Worm (Caenorhabditis elegans) whole organism, young adult: ENCODE measurements around the gene algn-8.

Experiments
- B0019.2 ChIP-seq: fragments of 200-800 bp; sonication (Bioruptor generic); conservative IDR thresholded peaks from 2 replicates; pipeline ENCODE4 v1.3.6; 2022; ENCODE audit warnings: missing genetic modification reagents, missing genetic modification characterization, missing compliant biosample characterization
- C06A6.2 ChIP-seq: fragments of 200-800 bp; sonication (Bioruptor generic); conservative IDR thresholded peaks from 2 replicates; pipeline ENCODE4 v1.3.6; 2022; ENCODE audit warnings: missing genetic modification characterization, missing compliant biosample characterization
- F37B4.10 ChIP-seq: fragments of 200-800 bp; sonication (Bioruptor generic); IDR thresholded peaks from 2 replicates; pipeline ENCODE4 v1.3.6; 2022; ENCODE audit warnings: missing genetic modification characterization, missing compliant biosample characterization
- F49E8.2 ChIP-seq: sonication (generic microtip); optimal IDR thresholded peaks from 3 replicates; lab custom pipeline; 2017; ENCODE audit warnings: missing genetic modification characterization, mild to moderate bottlenecking, missing compliant biosample characterization, antibody characterized with exemption, moderate library complexity; ENCODE audit not compliant: insufficient read depth
- F57A8.1 ChIP-seq: fragments of 200-800 bp; sonication (Bioruptor generic); optimal IDR thresholded peaks from 2 replicates; lab custom pipeline; 2018; ENCODE audit warnings: mild to moderate bottlenecking, missing genetic modification characterization, moderate library complexity, missing compliant biosample characterization
- T07F8.4 ChIP-seq: sonication (generic microtip); optimal IDR thresholded peaks from 2 replicates; lab custom pipeline; 2016; ENCODE audit warnings: mild to moderate bottlenecking, missing genetic modification characterization, moderate library complexity, missing compliant biosample characterization
- atf-7 ChIP-seq: sonication (generic microtip); optimal IDR thresholded peaks from 2 replicates; lab custom pipeline; 2017; ENCODE audit warnings: mild to moderate bottlenecking, missing genetic modification characterization, missing compliant biosample characterization
- attf-3 ChIP-seq: fragments of 200-800 bp; sonication (Bioruptor generic); conservative IDR thresholded peaks from 2 replicates; pipeline ENCODE4 v1.3.6; 2022; ENCODE audit warnings: missing genetic modification reagents, missing genetic modification characterization, missing compliant biosample characterization
- attf-5 ChIP-seq: fragments of 200-800 bp; sonication (Bioruptor generic); optimal IDR thresholded peaks from 2 replicates; lab custom pipeline; 2018; ENCODE audit warnings: mild to moderate bottlenecking, missing genetic modification characterization, missing compliant biosample characterization
- bed-2 ChIP-seq: fragments of 200-800 bp; sonication (Bioruptor generic); IDR thresholded peaks from 2 replicates; pipeline ENCODE4 v1.3.6; 2022; ENCODE audit warnings: missing genetic modification reagents, missing genetic modification characterization, missing compliant biosample characterization
- ceh-100 ChIP-seq: fragments of 200-800 bp; sonication (Bioruptor generic); IDR thresholded peaks from 2 replicates; pipeline ENCODE4 v1.3.6; 2022; ENCODE audit warnings: missing genetic modification reagents, missing genetic modification characterization, missing compliant biosample characterization
- ceh-40 ChIP-seq: fragments of 200-800 bp; sonication (Bioruptor generic); IDR thresholded peaks from 2 replicates; pipeline ENCODE4 v1.3.6; 2022; ENCODE audit warnings: missing genetic modification characterization, missing compliant biosample characterization
- ceh-58 ChIP-seq: fragments of 200-800 bp; sonication (Bioruptor generic); IDR thresholded peaks from 2 replicates; pipeline ENCODE4 v1.3.6; 2022; ENCODE audit warnings: missing genetic modification characterization, missing compliant biosample characterization
- ceh-91 ChIP-seq: fragments of 200-800 bp; sonication (Bioruptor generic); IDR thresholded peaks from 2 replicates; pipeline ENCODE4 v1.3.6; 2022; ENCODE audit warnings: missing genetic modification reagents, missing genetic modification characterization, missing compliant biosample characterization
- dox-1 ChIP-seq: fragments of 200-800 bp; sonication (Bioruptor generic); IDR thresholded peaks from 2 replicates; pipeline ENCODE4 v1.3.6; 2022; ENCODE audit warnings: missing genetic modification reagents, missing genetic modification characterization, missing compliant biosample characterization
- dpff-1 ChIP-seq: sonication (generic microtip); optimal IDR thresholded peaks from 2 replicates; lab custom pipeline; 2017; ENCODE audit warnings: mild to moderate bottlenecking, missing genetic modification characterization, missing compliant biosample characterization
- gei-17 ChIP-seq: fragments of 200-800 bp; sonication (Bioruptor generic); optimal IDR thresholded peaks from 2 replicates; lab custom pipeline; 2018; ENCODE audit warnings: mild to moderate bottlenecking, missing genetic modification characterization, missing compliant biosample characterization
- hmg-1.2 ChIP-seq: fragments of 200-800 bp; sonication (Bioruptor generic); IDR thresholded peaks from 2 replicates; pipeline ENCODE4 v1.3.6; 2022; ENCODE audit warnings: missing genetic modification reagents, missing genetic modification characterization, missing compliant biosample characterization
- hmg-20 ChIP-seq: fragments of 200-800 bp; sonication (Bioruptor generic); IDR thresholded peaks from 2 replicates; pipeline ENCODE4 v1.3.6; 2022; ENCODE audit warnings: missing genetic modification reagents, missing genetic modification characterization, missing compliant biosample characterization
- hrde-1 ChIP-seq: sonication (generic microtip); optimal IDR thresholded peaks from 2 replicates; lab custom pipeline; 2016; ENCODE audit warnings: missing genetic modification characterization, mild to moderate bottlenecking, missing compliant biosample characterization, moderate library complexity, missing genotype, missing genetic modification reagents, borderline replicate concordance
- lin-35 ChIP-seq, 3 experiments: fragments of 150-350 bp in 2 of 3; sonication (generic microtip) in 1 of 3; optimal IDR thresholded peaks; 2 replicates each; lab custom pipeline; 2014 to 2018; ENCODE audit warnings: missing biosample characterization in 3 of 3, missing genetic modification characterization in 3 of 3, missing genetic modification reagents in 3 of 3
- lin-40 ChIP-seq: sonication (generic microtip); optimal IDR thresholded peaks from 2 replicates; lab custom pipeline; 2016; ENCODE audit warnings: missing genetic modification characterization, mild to moderate bottlenecking, missing compliant biosample characterization, missing genotype, missing genetic modification reagents
- lin-54 ChIP-seq: fragments of 200-800 bp; sonication (Bioruptor generic); optimal IDR thresholded peaks from 2 replicates; lab custom pipeline; 2018; ENCODE audit warnings: mild to moderate bottlenecking, missing genetic modification characterization, missing compliant biosample characterization
- madf-6 ChIP-seq: fragments of 200-800 bp; sonication (Bioruptor generic); IDR thresholded peaks from 2 replicates; pipeline ENCODE4 v1.3.6; 2022; ENCODE audit warnings: missing genetic modification reagents, missing genetic modification characterization, missing compliant biosample characterization
- madf-8 ChIP-seq: fragments of 200-800 bp; sonication (Bioruptor generic); conservative IDR thresholded peaks from 2 replicates; pipeline ENCODE4 v1.3.6; 2022; ENCODE audit warnings: missing genetic modification reagents, missing genetic modification characterization, missing compliant biosample characterization
- mel-28 ChIP-seq: sonication (generic microtip); optimal IDR thresholded peaks from 2 replicates; lab custom pipeline; 2016; ENCODE audit warnings: borderline replicate concordance, mild to moderate bottlenecking, missing genetic modification characterization, missing compliant biosample characterization
- nfya-2 ChIP-seq: fragments of 200-800 bp; sonication (Bioruptor generic); IDR thresholded peaks from 2 replicates; pipeline ENCODE4 v1.3.6; 2022; ENCODE audit warnings: missing genetic modification reagents, missing genetic modification characterization, missing compliant biosample characterization
- nfyb-1 ChIP-seq: fragments of 200-800 bp; sonication (Bioruptor generic); IDR thresholded peaks from 2 replicates; pipeline ENCODE4 v1.3.6; 2022; ENCODE audit warnings: missing genetic modification reagents, missing genetic modification characterization, missing compliant biosample characterization
- nhr-120 ChIP-seq: fragments of 200-800 bp; sonication (Bioruptor generic); IDR thresholded peaks from 2 replicates; pipeline ENCODE4 v1.3.6; 2022; ENCODE audit warnings: missing genetic modification characterization, missing compliant biosample characterization
- nhr-90 ChIP-seq: sonication (generic microtip); optimal IDR thresholded peaks from 2 replicates; lab custom pipeline; 2016; ENCODE audit warnings: missing genotype, mild to moderate bottlenecking, missing genetic modification characterization, missing compliant biosample characterization
- pbrm-1 ChIP-seq: fragments of 200-800 bp; sonication (Bioruptor generic); IDR thresholded peaks from 2 replicates; pipeline ENCODE4 v1.3.6; 2022; ENCODE audit warnings: missing genetic modification reagents, missing genetic modification characterization, missing compliant biosample characterization
- pha-4 ChIP-seq: fragments of 150-350 bp; sonication (generic microtip); optimal IDR thresholded peaks from 2 replicates; lab custom pipeline; 2014; ENCODE audit warnings: missing biosample characterization, missing genetic modification reagents, missing genetic modification characterization
- rpc-1 ChIP-seq, 2 experiments: fragments of 150-350 bp in 1 of 2; sonication (generic microtip) in 1 of 2; optimal IDR thresholded peaks; 2 replicates each; lab custom pipeline; 2014 to 2018; ENCODE audit warnings: missing biosample characterization in 1 of 2, missing genetic modification characterization in 1 of 2, missing genetic modification reagents in 1 of 2, missing genotype in 1 of 2
- somi-1 ChIP-seq: fragments of 200-800 bp; sonication (Bioruptor generic); optimal IDR thresholded peaks from 2 replicates; lab custom pipeline; 2018; ENCODE audit warnings: mild to moderate bottlenecking, missing genetic modification characterization, missing compliant biosample characterization
- sptf-2 ChIP-seq: fragments of 200-800 bp; sonication (Bioruptor generic); optimal IDR thresholded peaks from 2 replicates; lab custom pipeline; 2018; ENCODE audit warnings: mild to moderate bottlenecking, missing genetic modification characterization, missing compliant biosample characterization
- xnd-1 ChIP-seq: sonication (generic microtip); optimal IDR thresholded peaks from 2 replicates; lab custom pipeline; 2016; ENCODE audit warnings: missing genotype, missing genetic modification reagents, missing genetic modification characterization, missing compliant biosample characterization
- ztf-28 ChIP-seq: fragments of 200-800 bp; sonication (Bioruptor generic); IDR thresholded peaks from 2 replicates; pipeline ENCODE4 v1.3.6; 2022; ENCODE audit warnings: missing genetic modification reagents, missing genetic modification characterization, missing compliant biosample characterization
- ztf-3 ChIP-seq: fragments of 200-800 bp; sonication (Bioruptor generic); optimal IDR thresholded peaks from 2 replicates; lab custom pipeline; 2018; ENCODE audit warnings: mild to moderate bottlenecking, missing genetic modification characterization, missing compliant biosample characterization

Gene algn-8

ce11 chrII:9914999-9915398 is 28.8 kb upstream of the algn-8 start, which contains the start of gene F26C11.3:
Gene F26C11.3, minus strand, starts transcription at chrII:9915099.
- TF ChIP-seq dpff-1 (tag; lab: Kevin White, UChicago) = no peak
- TF ChIP-seq hmg-20 (GFP tag; lab: Robert Waterston, UW) = no peak
- TF ChIP-seq nhr-120 (GFP tag; lab: Robert Waterston, UW) = no peak
- TF ChIP-seq atf-7 (tag; lab: Kevin White, UChicago) = no peak
- no peak for TF ChIP-seq ceh-91
- no peak for TF ChIP-seq xnd-1 (tag; lab: Kevin White, UChicago)

ce11 chrII:9904459-9904858 is 18.2 kb upstream of the algn-8 start:
- no peak for TF ChIP-seq hrde-1 (tag; lab: Kevin White, UChicago)
- no peak for TF ChIP-seq nhr-120 (GFP tag; lab: Robert Waterston, UW)
- TF ChIP-seq nfyb-1 (GFP tag; lab: Robert Waterston, UW) = no peak
- no peak for TF ChIP-seq rpc-1 (optimal IDR thresholded peaks at IDR 0.05; lab: Kevin White, UChicago)
- no peak for TF ChIP-seq rpc-1 (tag; optimal IDR thresholded peaks at IDR 0.05; lab: Kevin White, UChicago)
- TF ChIP-seq bed-2 (GFP tag; lab: Robert Waterston, UW) = no peak
- no peak for TF ChIP-seq F57A8.1
- no peak for TF ChIP-seq lin-54
- no peak for TF ChIP-seq sptf-2
- TF ChIP-seq ceh-91 = no peak

ce11 chrII:9900276-9900675 is 14.0 kb upstream of the algn-8 start, which contains the start of gene unc-4:
Gene unc-4, minus strand, starts transcription at chrII:9900376.
- TF ChIP-seq somi-1 (no peak), ztf-3 (GFP tag; lab: Kevin White, UChicago) (no peak), attf-5 (GFP tag; lab: Kevin White, UChicago) (no peak), nhr-90 (tag; lab: Kevin White, UChicago) (no peak), T07F8.4 (tag; lab: Kevin White, UChicago) (no peak), ceh-58 (GFP tag; lab: Robert Waterston, UW) (no peak), lin-54 (no peak), F49E8.2 (no peak)

- TF ChIP-seq F57A8.1 (no peak), pha-4 (tag; lab: Kevin White, UChicago) (no peak), C06A6.2 (GFP tag; lab: Robert Waterston, UW) (no peak), pbrm-1 (GFP tag; lab: Robert Waterston, UW) (no peak), ztf-28 (GFP tag; lab: Robert Waterston, UW) (no peak), lin-40 (no peak), F37B4.10 (no peak), madf-6 (GFP tag; lab: Robert Waterston, UW) (no peak), B0019.2 (GFP tag; lab: Robert Waterston, UW) (no peak), attf-3 (GFP tag; lab: Robert Waterston, UW) (no peak), dox-1 (GFP tag; lab: Robert Waterston, UW) (no peak), ceh-40 (GFP tag; lab: Robert Waterston, UW) (no peak), nfya-2 (GFP tag; lab: Robert Waterston, UW) (no peak), mel-28 (no peak), ceh-100 (GFP tag; lab: Robert Waterston, UW) (no peak), hmg-1.2 (GFP tag; lab: Robert Waterston, UW) (no peak), lin-35 (GFP tag; optimal IDR thresholded peaks at IDR 0.05; lab: Kevin White, UChicago) (no peak), gei-17 (GFP tag; lab: Kevin White, UChicago) (no peak), madf-8 (GFP tag; lab: Robert Waterston, UW) (no peak)
- TF ChIP-seq, all 124 proteins: peak for 0
These were observed 12.5 kb upstream of the algn-8 start for ce11 chrII:9898744-9899143.
